Worm (Caenorhabditis elegans) whole organism, L1 larva: ENCODE data around the gene let-268.
A peak's percentile ranks its signal among the peaks of the same experiment; 100 is the strongest.

ENCODE experiments used
- C04F5.9 ChIP-seq: sonication (generic microtip); optimal IDR thresholded peaks from 2 replicates; lab custom pipeline; 2016; ENCODE audit warnings: missing genetic modification characterization, missing compliant biosample characterization
- C16A3.4 ChIP-seq: fragments of 150-350 bp; optimal IDR thresholded peaks from 2 replicates; lab custom pipeline; 2014; ENCODE audit warnings: missing biosample characterization, missing genetic modification characterization
- F16B12.6 ChIP-seq: fragments of 150-350 bp; optimal IDR thresholded peaks from 2 replicates; lab custom pipeline; 2014; ENCODE audit warnings: missing biosample characterization, missing genetic modification characterization
- aha-1 ChIP-seq: fragments of 150-350 bp; optimal IDR thresholded peaks from 2 replicates; lab custom pipeline; 2014; ENCODE audit warnings: missing biosample characterization, missing genetic modification characterization
- aly-2 ChIP-seq: fragments of 150-350 bp; optimal IDR thresholded peaks from 2 replicates; lab custom pipeline; 2014; ENCODE audit warnings: missing biosample characterization, missing genetic modification characterization
- ama-1 ChIP-seq: fragments of 150-350 bp; optimal IDR thresholded peaks from 2 replicates; lab custom pipeline; 2014
- ceh-63 ChIP-seq: fragments of 200-800 bp; sonication (Bioruptor generic); optimal IDR thresholded peaks from 2 replicates; lab custom pipeline; 2018; ENCODE audit warnings: mild to moderate bottlenecking, missing genetic modification characterization, missing compliant biosample characterization
- ceh-8 ChIP-seq: fragments of 200-800 bp; sonication (Bioruptor generic); optimal IDR thresholded peaks from 2 replicates; lab custom pipeline; 2018; ENCODE audit warnings: mild to moderate bottlenecking, missing genetic modification characterization, moderate library complexity, missing compliant biosample characterization
- ces-1 ChIP-seq: fragments of 150-350 bp; optimal IDR thresholded peaks from 2 replicates; lab custom pipeline; 2014; ENCODE audit warnings: missing biosample characterization, missing genetic modification reagents, missing genetic modification characterization
- dpl-1 ChIP-seq, 3 experiments: fragments of 150-350 bp in 2 of 3; sonication (generic microtip) in 1 of 3; optimal IDR thresholded peaks; 2 replicates each; lab custom pipeline; 2014 to 2017; ENCODE audit warnings: missing biosample characterization in 3 of 3, missing genetic modification characterization in 3 of 3, missing genetic modification reagents in 3 of 3
- dsc-1 ChIP-seq: sonication (generic microtip); optimal IDR thresholded peaks from 2 replicates; lab custom pipeline; 2016; ENCODE audit warnings: mild to moderate bottlenecking, missing genetic modification characterization, missing compliant biosample characterization
- efl-1 ChIP-seq, 4 experiments: fragments of 150-350 bp; optimal IDR thresholded peaks in 3 of 4; peaks in 1 of 4; 1 replicate in 1 of 4; 2 replicates in 3 of 4; lab custom pipeline; 2014; ENCODE audit warnings: missing biosample characterization in 2 of 4, missing genetic modification characterization in 2 of 4, missing genetic modification reagents in 2 of 4
- efl-3 ChIP-seq: fragments of 200-800 bp; sonication (Bioruptor generic); optimal IDR thresholded peaks from 2 replicates; lab custom pipeline; 2018; ENCODE audit warnings: mild to moderate bottlenecking, missing genetic modification characterization, missing compliant biosample characterization
- egl-13 ChIP-seq: sonication (generic microtip); optimal IDR thresholded peaks from 2 replicates; lab custom pipeline; 2016; ENCODE audit warnings: missing genotype, missing genetic modification reagents, missing genetic modification characterization, missing compliant biosample characterization
- elt-2 ChIP-seq: sonication (generic microtip); optimal IDR thresholded peaks from 2 replicates; lab custom pipeline; 2016; ENCODE audit warnings: missing genetic modification characterization, mild to moderate bottlenecking, inconsistent platforms, missing compliant biosample characterization, missing genetic modification reagents
- fkh-10 ChIP-seq: sonication (generic microtip); optimal IDR thresholded peaks from 2 replicates; lab custom pipeline; 2017; ENCODE audit warnings: missing biosample characterization, missing genetic modification reagents, missing genetic modification characterization
- hpl-2 ChIP-seq: fragments of 150-350 bp; optimal IDR thresholded peaks from 2 replicates; lab custom pipeline; 2014; ENCODE audit warnings: missing biosample characterization, missing genetic modification reagents, missing genetic modification characterization
- irx-1 ChIP-seq: sonication (generic microtip); optimal IDR thresholded peaks from 2 replicates; lab custom pipeline; 2016; ENCODE audit warnings: missing genetic modification characterization, missing compliant biosample characterization
- jun-1 ChIP-seq: fragments of 150-350 bp; optimal IDR thresholded peaks from 2 replicates; lab custom pipeline; 2014; ENCODE audit warnings: missing biosample characterization, missing genetic modification reagents, missing genetic modification characterization
- lin-13 ChIP-seq: fragments of 150-350 bp; optimal IDR thresholded peaks from 2 replicates; lab custom pipeline; 2014; ENCODE audit warnings: missing biosample characterization, missing genetic modification reagents, missing genetic modification characterization
- lin-14 ChIP-seq: fragments of 200-800 bp; sonication (Bioruptor generic); optimal IDR thresholded peaks from 2 replicates; lab custom pipeline; 2018; ENCODE audit warnings: mild to moderate bottlenecking, missing genetic modification characterization, moderate library complexity, missing compliant biosample characterization
- lin-15B ChIP-seq: fragments of 150-350 bp; sonication (generic microtip); optimal IDR thresholded peaks from 3 replicates; lab custom pipeline; 2014; ENCODE audit warnings: missing biosample characterization, missing genetic modification characterization
- lin-35 ChIP-seq, 2 experiments: fragments of 150-350 bp; optimal IDR thresholded peaks; 2 replicates each; lab custom pipeline; 2014; ENCODE audit warnings: missing biosample characterization in 2 of 2, missing genetic modification characterization in 2 of 2, missing genetic modification reagents in 2 of 2
- lsy-2 ChIP-seq, 2 experiments: fragments of 150-350 bp; optimal IDR thresholded peaks; 2 replicates each; lab custom pipeline; 2014; ENCODE audit warnings: missing biosample characterization in 2 of 2, missing genetic modification characterization in 2 of 2
- mab-9 ChIP-seq: fragments of 200-800 bp; sonication (Bioruptor generic); IDR thresholded peaks from 2 replicates; pipeline ENCODE4 v1.3.6; 2022; ENCODE audit warnings: missing genetic modification reagents, missing genetic modification characterization, missing compliant biosample characterization
- mdl-1 ChIP-seq, 2 experiments: fragments of 150-350 bp; optimal IDR thresholded peaks; 2 replicates each; lab custom pipeline; 2014 to 2017; ENCODE audit warnings: missing biosample characterization in 2 of 2, missing genetic modification characterization in 2 of 2, inconsistent platforms in 1 of 2
- mef-2 ChIP-seq: fragments of 150-350 bp; optimal IDR thresholded peaks from 2 replicates; lab custom pipeline; 2014; ENCODE audit warnings: missing biosample characterization, missing genetic modification characterization
- mep-1 ChIP-seq: fragments of 150-350 bp; optimal IDR thresholded peaks from 2 replicates; lab custom pipeline; 2014; ENCODE audit warnings: missing biosample characterization, missing genetic modification characterization
- nhr-12 ChIP-seq: sonication (generic microtip); optimal IDR thresholded peaks from 2 replicates; lab custom pipeline; 2017; ENCODE audit warnings: missing biosample characterization, missing genetic modification characterization
- nhr-19 ChIP-seq: fragments of 200-800 bp; sonication (Bioruptor generic); conservative IDR thresholded peaks from 2 replicates; pipeline ENCODE4 v1.3.6; 2022; ENCODE audit warnings: missing genetic modification characterization, missing compliant biosample characterization
- nhr-20 ChIP-seq: sonication (generic microtip); optimal IDR thresholded peaks from 2 replicates; lab custom pipeline; 2016; ENCODE audit warnings: mild to moderate bottlenecking, missing genetic modification characterization, missing compliant biosample characterization
- nhr-237 ChIP-seq: fragments of 150-350 bp; optimal IDR thresholded peaks from 2 replicates; lab custom pipeline; 2014; ENCODE audit warnings: missing biosample characterization, missing genetic modification characterization
- nhr-28 ChIP-seq: fragments of 150-350 bp; optimal IDR thresholded peaks from 2 replicates; lab custom pipeline; 2014; ENCODE audit warnings: missing biosample characterization, missing genetic modification characterization
- nhr-71 ChIP-seq: sonication (generic microtip); optimal IDR thresholded peaks from 2 replicates; lab custom pipeline; 2016; ENCODE audit warnings: mild to moderate bottlenecking, missing genetic modification characterization, moderate library complexity, missing compliant biosample characterization
- nhr-76 ChIP-seq: sonication (generic microtip); optimal IDR thresholded peaks from 2 replicates; lab custom pipeline; 2017; ENCODE audit warnings: missing biosample characterization, missing genetic modification characterization
- nhr-77 ChIP-seq: fragments of 150-350 bp; optimal IDR thresholded peaks from 2 replicates; lab custom pipeline; 2014; ENCODE audit warnings: missing biosample characterization, missing genetic modification characterization
- nhr-84 ChIP-seq: sonication (generic microtip); optimal IDR thresholded peaks from 2 replicates; lab custom pipeline; 2017; ENCODE audit warnings: missing biosample characterization, missing genetic modification characterization
- nhr-85 ChIP-seq: sonication (generic microtip); peaks from one replicate; lab custom pipeline; 2016; ENCODE audit warnings: missing genetic modification characterization, inconsistent platforms, missing compliant biosample characterization
- nhr-90 ChIP-seq: sonication (generic microtip); optimal IDR thresholded peaks from 2 replicates; lab custom pipeline; 2016; ENCODE audit warnings: mild to moderate bottlenecking, missing genetic modification characterization, missing compliant biosample characterization; ENCODE audit not compliant: poor library complexity
- pqm-1 ChIP-seq: sonication (generic microtip); optimal IDR thresholded peaks from 3 replicates; lab custom pipeline; 2017; ENCODE audit warnings: missing biosample characterization, missing genetic modification characterization
- snpc-4 ChIP-seq: fragments of 150-350 bp; optimal IDR thresholded peaks from 2 replicates; lab custom pipeline; 2014; ENCODE audit warnings: missing biosample characterization, missing genetic modification characterization
- snu-23 ChIP-seq: sonication (generic microtip); optimal IDR thresholded peaks from 2 replicates; lab custom pipeline; 2016; ENCODE audit warnings: missing genetic modification characterization, missing compliant biosample characterization
- sox-4 ChIP-seq: sonication (generic microtip); optimal IDR thresholded peaks from 2 replicates; lab custom pipeline; 2016; ENCODE audit warnings: missing genetic modification characterization, missing compliant biosample characterization
- sptf-1 ChIP-seq: fragments of 150-350 bp; optimal IDR thresholded peaks from 2 replicates; lab custom pipeline; 2014; ENCODE audit warnings: missing biosample characterization, missing genetic modification characterization
- sup-37 ChIP-seq: fragments of 200-800 bp; sonication (Bioruptor generic); optimal IDR thresholded peaks from 2 replicates; lab custom pipeline; 2018; ENCODE audit warnings: mild to moderate bottlenecking, missing genetic modification characterization, missing compliant biosample characterization
- tbx-2 ChIP-seq: sonication (generic microtip); optimal IDR thresholded peaks from 2 replicates; lab custom pipeline; 2016; ENCODE audit warnings: missing genetic modification characterization, missing compliant biosample characterization
- tlp-1 ChIP-seq: fragments of 150-350 bp; optimal IDR thresholded peaks from 2 replicates; lab custom pipeline; 2014; ENCODE audit warnings: missing biosample characterization, missing genetic modification characterization
- unc-130 ChIP-seq: fragments of 150-350 bp; optimal IDR thresholded peaks from 2 replicates; lab custom pipeline; 2017; ENCODE audit warnings: missing biosample characterization, missing genetic modification characterization, inconsistent platforms
- unc-30 ChIP-seq: sonication (generic microtip); optimal IDR thresholded peaks from 2 replicates; lab custom pipeline; 2017; ENCODE audit warnings: missing biosample characterization, missing genetic modification characterization
- vab-15 ChIP-seq: sonication (generic microtip); optimal IDR thresholded peaks from 2 replicates; lab custom pipeline; 2017; ENCODE audit warnings: missing genotype, mild to moderate bottlenecking, missing genetic modification characterization, missing compliant biosample characterization
- xbp-1 ChIP-seq: sonication (generic microtip); optimal IDR thresholded peaks from 2 replicates; lab custom pipeline; 2016; ENCODE audit warnings: missing genetic modification characterization, missing compliant biosample characterization
- zag-1 ChIP-seq: fragments of 150-350 bp; optimal IDR thresholded peaks from 2 replicates; lab custom pipeline; 2014; ENCODE audit warnings: missing biosample characterization, missing genetic modification characterization
- zip-4 ChIP-seq: fragments of 200-800 bp; sonication (Bioruptor generic); optimal IDR thresholded peaks from 2 replicates; lab custom pipeline; 2018; ENCODE audit warnings: mild to moderate bottlenecking, missing genetic modification characterization, moderate library complexity, missing compliant biosample characterization

The let-268 gene

DNA sequence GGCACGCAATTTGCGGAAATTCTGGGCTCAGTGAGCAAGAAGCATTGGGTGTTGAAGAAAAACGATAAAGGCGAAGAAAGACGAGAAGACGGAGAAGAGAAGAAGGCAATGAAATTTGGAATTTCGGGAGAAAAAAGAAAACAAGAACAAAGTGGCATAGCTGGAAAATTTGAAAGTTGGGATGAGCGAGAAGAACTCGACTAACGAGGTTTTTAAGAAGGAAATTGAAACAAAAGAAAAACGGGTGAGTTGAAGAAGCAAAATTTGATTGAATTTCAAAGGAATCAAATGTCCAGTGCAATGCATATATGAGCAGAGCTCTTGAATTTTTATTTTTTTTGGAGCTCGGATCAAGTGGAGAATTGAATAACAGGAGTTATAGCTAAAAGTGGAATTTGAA, 18.0 kb downstream of the let-268 start:
- TF ChIP-seq snu-23 (GFP tag; lab: Kevin White, UChicago) (no peak), hpl-2 (GFP tag; lab: Kevin White, UChicago) (no peak), fkh-10 (GFP tag; lab: Kevin White, UChicago) (peak; percentile 82), lin-14 (GFP tag; lab: Kevin White, UChicago) (peak; percentile 31)

DNA sequence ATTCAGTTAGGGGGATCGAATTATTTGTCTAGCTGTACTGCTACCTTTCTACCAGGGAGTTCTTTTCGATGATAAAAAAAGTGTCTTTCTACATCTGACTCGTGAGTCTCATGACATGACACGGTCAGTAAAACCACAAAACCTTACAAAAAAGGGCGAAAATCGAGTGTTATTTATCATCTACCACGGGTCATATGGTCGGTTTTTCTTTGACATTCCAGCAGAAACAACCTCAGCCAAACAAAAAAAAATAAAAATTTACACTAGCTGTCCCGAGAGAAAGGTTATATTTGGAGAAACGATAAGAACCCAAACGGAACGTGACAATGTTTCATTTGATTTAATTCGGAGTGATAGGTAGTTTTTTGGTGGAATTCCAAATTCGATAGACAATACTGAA, 20.1 kb downstream of the let-268 start:
- no peak for TF ChIP-seq sup-37 (GFP tag; lab: Kevin White, UChicago)
- no peak for TF ChIP-seq aha-1 (tag; lab: Kevin White, UChicago)
- TF ChIP-seq nhr-19 (GFP tag; lab: Robert Waterston, UW), result no peak
- TF ChIP-seq elt-2 (tag; lab: Kevin White, UChicago), result no peak
- no peak for TF ChIP-seq sptf-1 (tag; lab: Kevin White, UChicago)
- TF ChIP-seq efl-1 (optimal IDR thresholded peaks at IDR 0.05; lab: Kevin White, UChicago), result no peak
- peak in 1 of 2 experiments; percentile 86 for TF ChIP-seq efl-1 (GFP tag; optimal IDR thresholded peaks at IDR 0.05 in 1 of 2; lab: Kevin White, UChicago)
- TF ChIP-seq jun-1 (tag; lab: Kevin White, UChicago), result no peak
- TF ChIP-seq C04F5.9 (tag; lab: Kevin White, UChicago), result no peak
- no peak for TF ChIP-seq egl-13 (tag; lab: Kevin White, UChicago)
- peak in 1 of 2 experiments; percentile 70 for TF ChIP-seq lin-35 (GFP tag; optimal IDR thresholded peaks at IDR 0.05; lab: Kevin White, UChicago)
- TF ChIP-seq C16A3.4, result no peak
- no peak for TF ChIP-seq mef-2 (tag; lab: Kevin White, UChicago)
- TF ChIP-seq ceh-8 (GFP tag; lab: Kevin White, UChicago), result no peak
- no peak for TF ChIP-seq tlp-1 (tag; lab: Kevin White, UChicago)
- TF ChIP-seq nhr-77 (tag; lab: Kevin White, UChicago), result no peak
- no peak for TF ChIP-seq F16B12.6
- no peak for TF ChIP-seq dpl-1 (GFP tag; optimal IDR thresholded peaks at IDR 0.05; lab: Kevin White, UChicago)
- no peak for TF ChIP-seq ceh-63 (GFP tag; lab: Kevin White, UChicago)
- peak in 1 of 2 experiments; percentile 66 for TF ChIP-seq lsy-2 (tag; optimal IDR thresholded peaks at IDR 0.05; lab: Kevin White, UChicago)
- no peak for TF ChIP-seq hpl-2 (GFP tag; lab: Kevin White, UChicago)
- TF ChIP-seq lin-14 (GFP tag; lab: Kevin White, UChicago), result peak; percentile 41
- TF ChIP-seq sox-4 (tag; lab: Kevin White, UChicago), result no peak
- no peak for TF ChIP-seq mep-1 (tag; lab: Kevin White, UChicago)
- TF ChIP-seq mdl-1 (tag; optimal IDR thresholded peaks at IDR 0.05; lab: Kevin White, UChicago), result peak in 1 of 2 experiments; percentile 60
- no peak for TF ChIP-seq vab-15
- TF ChIP-seq nhr-90 (tag; lab: Kevin White, UChicago), result no peak
- TF ChIP-seq ces-1, result no peak
- no peak for TF ChIP-seq irx-1 (tag; lab: Kevin White, UChicago)
- peak; percentile 64 for TF ChIP-seq nhr-20
- TF ChIP-seq xbp-1, result no peak
- peak; percentile 77 for TF ChIP-seq nhr-85 (tag; lab: Kevin White, UChicago)
- no peak for TF ChIP-seq unc-130 (tag; lab: Kevin White, UChicago)
- TF ChIP-seq tbx-2, result peak; percentile 45
- no peak for TF ChIP-seq zag-1
- no peak for TF ChIP-seq nhr-237 (tag; lab: Kevin White, UChicago)
- TF ChIP-seq mab-9 (GFP tag; lab: Robert Waterston, UW), result no peak
- TF ChIP-seq efl-3 (GFP tag; lab: Kevin White, UChicago), result no peak
- TF ChIP-seq snpc-4 (tag; lab: Kevin White, UChicago), result no peak
- no peak for TF ChIP-seq lin-13 (GFP tag; lab: Kevin White, UChicago)
- TF ChIP-seq nhr-84, result no peak
- TF ChIP-seq pqm-1, result no peak
- TF ChIP-seq unc-30 (tag; lab: Kevin White, UChicago), result no peak
- TF ChIP-seq nhr-28, result no peak
- TF ChIP-seq zip-4, result no peak
- TF ChIP-seq nhr-12 (tag; lab: Kevin White, UChicago), result no peak
- TF ChIP-seq aly-2 (tag; lab: Kevin White, UChicago), result no peak
- peak; percentile 49 for TF ChIP-seq nhr-71 (tag; lab: Kevin White, UChicago)
- no peak for TF ChIP-seq nhr-76 (tag; lab: Kevin White, UChicago)
- no peak for TF ChIP-seq lin-15B (tag; lab: Kevin White, UChicago)
- peak; percentile 0 for TF ChIP-seq ama-1
- no peak for TF ChIP-seq dsc-1 (tag; lab: Kevin White, UChicago)
